Fruit fly (Drosophila melanogaster): ENCODE data around the gene CG34452.

The CG34452 gene

dm6 chr3L:15675111-15675510, 12.6 kb downstream of the CG34452 start (continued):
- TF ChIP-seq svp (GFP tag) (no peak), Smox (GFP tag; optimal IDR thresholded peaks at IDR 0.05) (no peak), dsx (GFP tag; optimal IDR thresholded peaks at IDR 0.05; ENCODE audit: poor library complexity, severe bottlenecking) (peak; percentile 62), cyc (GFP tag; optimal IDR thresholded peaks at IDR 0.05) (no peak), net (GFP tag; optimal IDR thresholded peaks at IDR 0.05) (peak; percentile 16), Sox15 (GFP tag; optimal IDR thresholded peaks at IDR 0.05) (no peak), CG15336 (GFP tag; IDR thresholded peaks at IDR 0.05) (no peak)

- TF ChIP-seq Ets21C (GFP tag; optimal IDR thresholded peaks at IDR 0.05) = no peak
- no peak for TF ChIP-seq OdsH (GFP tag; optimal IDR thresholded peaks at IDR 0.05)
- no peak for TF ChIP-seq CG6792 (GFP tag; optimal IDR thresholded peaks at IDR 0.05)
- TF ChIP-seq CG6163 (GFP tag; IDR thresholded peaks at IDR 0.05) = no peak
- TF ChIP-seq Eip78C (GFP tag) = peak; percentile 43
- peak; percentile 6 for TF ChIP-seq acj6 (GFP tag; optimal IDR thresholded peaks at IDR 0.05)
- no peak for TF ChIP-seq CG8119 (GFP tag; IDR thresholded peaks at IDR 0.05)
- TF ChIP-seq CG11762 (GFP tag; optimal IDR thresholded peaks at IDR 0.05; ENCODE audit: insufficient read depth) = no peak
- TF ChIP-seq CG6854 (GFP tag; optimal IDR thresholded peaks at IDR 0.05) = no peak
- no peak for TF ChIP-seq CG10669 (GFP tag; optimal IDR thresholded peaks at IDR 0.05)
- no peak for TF ChIP-seq CG10631 (GFP tag; optimal IDR thresholded peaks at IDR 0.05)
- TF ChIP-seq fd59A (GFP tag; optimal IDR thresholded peaks at IDR 0.05) = no peak
- peak; percentile 4 for TF ChIP-seq esn (GFP tag; optimal IDR thresholded peaks at IDR 0.05)
- no peak for TF ChIP-seq fkh (GFP tag; optimal IDR thresholded peaks at IDR 0.05)
These were observed 14.9 kb downstream of the CG34452 start for dm6 chr3L:15672800-15673199.

dm6 chr3L:15670455-15670854, 17.2 kb downstream of the CG34452 start:
- no peak for TF ChIP-seq Hr39 (GFP tag; optimal IDR thresholded peaks at IDR 0.05)
- TF ChIP-seq CG1621 (tag; optimal IDR thresholded peaks at IDR 0.05) = no peak
- TF ChIP-seq CG16779 (tag; optimal IDR thresholded peaks at IDR 0.05) = no peak
- TF ChIP-seq dsx (GFP tag; optimal IDR thresholded peaks at IDR 0.05; ENCODE audit: poor library complexity, severe bottlenecking) = no peak
- no peak for TF ChIP-seq CG31627 (GFP tag; optimal IDR thresholded peaks at IDR 0.05)
- TF ChIP-seq CG34406 (GFP tag; optimal IDR thresholded peaks at IDR 0.05) = peak; percentile 47
- TF ChIP-seq fd85E (GFP tag; optimal IDR thresholded peaks at IDR 0.05) = no peak
- no peak for TF ChIP-seq eg (GFP tag; IDR thresholded peaks at IDR 0.05)
- TF ChIP-seq Sox102F (GFP tag; optimal IDR thresholded peaks at IDR 0.05) = no peak
- TF ChIP-seq CG8632 (GFP tag; optimal IDR thresholded peaks at IDR 0.05) = no peak
- TF ChIP-seq CG6854 (GFP tag; optimal IDR thresholded peaks at IDR 0.05) = no peak
- peak; percentile 3 for TF ChIP-seq vri (GFP tag; optimal IDR thresholded peaks at IDR 0.05)
- no peak for TF ChIP-seq Hr38 (GFP tag; optimal IDR thresholded peaks at IDR 0.05)
- peak; percentile 21 for TF ChIP-seq CG3919 (GFP tag; optimal IDR thresholded peaks at IDR 0.05)
- peak; percentile 2 for TF ChIP-seq acj6 (GFP tag; optimal IDR thresholded peaks at IDR 0.05)
- TF ChIP-seq Eip75B (GFP tag; optimal IDR thresholded peaks at IDR 0.05) = no peak
- no peak for TF ChIP-seq pdm3 (GFP tag; optimal IDR thresholded peaks at IDR 0.05)
- TF ChIP-seq Hr4 (GFP tag; optimal IDR thresholded peaks at IDR 0.05) = no peak
- peak; percentile 12 for TF ChIP-seq achi (GFP tag; optimal IDR thresholded peaks at IDR 0.05)
- TF ChIP-seq svp (GFP tag) = peak; percentile 78
- peak; percentile 48 for TF ChIP-seq Eip78C (GFP tag)
- no peak for TF ChIP-seq CG10669 (GFP tag; optimal IDR thresholded peaks at IDR 0.05)
- TF ChIP-seq CG6792 (GFP tag; optimal IDR thresholded peaks at IDR 0.05) = peak; percentile 26
- no peak for TF ChIP-seq CG11762 (GFP tag; optimal IDR thresholded peaks at IDR 0.05; ENCODE audit: insufficient read depth)
- TF ChIP-seq CG6163 (GFP tag; IDR thresholded peaks at IDR 0.05) = no peak
- peak; percentile 17 for TF ChIP-seq topi (GFP tag; optimal IDR thresholded peaks at IDR 0.05)
- peak; percentile 21 for TF ChIP-seq Met (GFP tag; optimal IDR thresholded peaks at IDR 0.05)
- TF ChIP-seq Sox15 (GFP tag; optimal IDR thresholded peaks at IDR 0.05) = no peak
- no peak for TF ChIP-seq Lpt (GFP tag; optimal IDR thresholded peaks at IDR 0.05)
- TF ChIP-seq CG10631 (GFP tag; optimal IDR thresholded peaks at IDR 0.05) = peak; percentile 21
- TF ChIP-seq Sox14 (GFP tag; optimal IDR thresholded peaks at IDR 0.05) = no peak
- TF ChIP-seq CG15336 (GFP tag; IDR thresholded peaks at IDR 0.05) = no peak
- TF ChIP-seq cyc (GFP tag; optimal IDR thresholded peaks at IDR 0.05) = peak; percentile 9
- no peak for TF ChIP-seq Gug (GFP tag; IDR thresholded peaks at IDR 0.05)
- no peak for TF ChIP-seq CG8119 (GFP tag; IDR thresholded peaks at IDR 0.05)
- TF ChIP-seq Smox (GFP tag; optimal IDR thresholded peaks at IDR 0.05) = peak; percentile 24
- TF ChIP-seq Blimp-1 (GFP tag; optimal IDR thresholded peaks at IDR 0.05) = peak; percentile 9
- no peak for TF ChIP-seq CG8319 (GFP tag; optimal IDR thresholded peaks at IDR 0.05)
- TF ChIP-seq esn (GFP tag; optimal IDR thresholded peaks at IDR 0.05) = peak; percentile 38
- no peak for TF ChIP-seq salr (GFP tag; optimal IDR thresholded peaks at IDR 0.05)
